Worm (Caenorhabditis elegans) whole organism, mixed stage, embryonic: ENCODE measurements around the gene F09F9.3.

Experiments used
- M03D4.4 ChIP-seq: sonication (generic microtip); optimal IDR thresholded peaks from 2 replicates; lab custom pipeline; 2017; ENCODE audit warnings: mild to moderate bottlenecking, missing genetic modification characterization, missing compliant biosample characterization
- blmp-1 ChIP-seq: fragments of 150-350 bp; optimal IDR thresholded peaks from 2 replicates; lab custom pipeline; 2014; ENCODE audit warnings: missing biosample characterization, missing genetic modification characterization
- ceh-39 ChIP-seq: fragments of 150-350 bp; optimal IDR thresholded peaks from 2 replicates; lab custom pipeline; 2014; ENCODE audit warnings: missing biosample characterization, missing genetic modification characterization
- ceh-43 ChIP-seq: fragments of 200-800 bp; sonication (Bioruptor generic); optimal IDR thresholded peaks from 2 replicates; lab custom pipeline; 2018; ENCODE audit warnings: mild to moderate bottlenecking, missing genetic modification characterization, moderate library complexity, missing compliant biosample characterization
- ceh-83 ChIP-seq: fragments of 200-800 bp; sonication (Bioruptor generic); optimal IDR thresholded peaks from 2 replicates; lab custom pipeline; 2018; ENCODE audit warnings: mild to moderate bottlenecking, missing genetic modification characterization, missing compliant biosample characterization
- ces-1 ChIP-seq: fragments of 150-350 bp; optimal IDR thresholded peaks from 2 replicates; lab custom pipeline; 2014; ENCODE audit warnings: missing biosample characterization, missing genetic modification reagents, missing genetic modification characterization
- cnd-1 ChIP-seq: fragments of 200-800 bp; sonication (Bioruptor generic); optimal IDR thresholded peaks from 2 replicates; lab custom pipeline; 2018; ENCODE audit warnings: mild to moderate bottlenecking, missing genetic modification characterization, missing compliant biosample characterization
- drap-1 ChIP-seq: fragments of 200-800 bp; sonication (Bioruptor generic); optimal IDR thresholded peaks from 3 replicates; lab custom pipeline; 2018; ENCODE audit warnings: mild to moderate bottlenecking, missing genetic modification characterization, missing compliant biosample characterization
- elt-1 ChIP-seq: sonication (generic microtip); optimal IDR thresholded peaks from 2 replicates; lab custom pipeline; 2017; ENCODE audit warnings: missing genetic modification characterization, mild to moderate bottlenecking, missing compliant biosample characterization, antibody characterized with exemption, moderate library complexity, borderline replicate concordance; ENCODE audit not compliant: insufficient read depth
- elt-3 ChIP-seq: fragments of 150-350 bp; optimal IDR thresholded peaks from 2 replicates; lab custom pipeline; 2014; ENCODE audit warnings: missing biosample characterization, missing genetic modification characterization
- ham-2 ChIP-seq: fragments of 200-800 bp; sonication (Bioruptor generic); optimal IDR thresholded peaks from 2 replicates; lab custom pipeline; 2018; ENCODE audit warnings: mild to moderate bottlenecking, missing genetic modification characterization, missing compliant biosample characterization
- hlh-1 ChIP-seq: fragments of 150-350 bp; optimal IDR thresholded peaks from 2 replicates; lab custom pipeline; 2014; ENCODE audit warnings: missing biosample characterization, missing genetic modification reagents, missing genetic modification characterization
- lin-13 ChIP-seq: fragments of 150-350 bp; optimal IDR thresholded peaks from 2 replicates; lab custom pipeline; 2014; ENCODE audit warnings: missing biosample characterization, missing genetic modification characterization
- mab-5 ChIP-seq: fragments of 150-350 bp; optimal IDR thresholded peaks from 2 replicates; lab custom pipeline; 2014; ENCODE audit warnings: missing biosample characterization, missing genetic modification characterization
- mep-1 ChIP-seq: fragments of 150-350 bp; optimal IDR thresholded peaks from 2 replicates; lab custom pipeline; 2017; ENCODE audit warnings: missing biosample characterization, missing genetic modification reagents, missing genetic modification characterization, inconsistent platforms
- mls-2 ChIP-seq: sonication (generic microtip); optimal IDR thresholded peaks from 2 replicates; lab custom pipeline; 2016; ENCODE audit warnings: mild to moderate bottlenecking, missing genetic modification characterization, moderate library complexity, missing compliant biosample characterization
- nhr-2 ChIP-seq: fragments of 150-350 bp; optimal IDR thresholded peaks from 2 replicates; lab custom pipeline; 2014; ENCODE audit warnings: missing biosample characterization, missing genetic modification characterization
- nhr-237 ChIP-seq: fragments of 150-350 bp; optimal IDR thresholded peaks from 2 replicates; lab custom pipeline; 2014; ENCODE audit warnings: missing biosample characterization, missing genetic modification characterization
- nhr-76 ChIP-seq: sonication (generic microtip); optimal IDR thresholded peaks from 2 replicates; lab custom pipeline; 2017; ENCODE audit warnings: missing biosample characterization, missing genetic modification characterization
- pha-4 ChIP-seq: fragments of 150-350 bp; optimal IDR thresholded peaks from 2 replicates; lab custom pipeline; 2018; ENCODE audit warnings: missing biosample characterization, missing genetic modification reagents, missing genetic modification characterization
- sem-2 ChIP-seq: fragments of 200-800 bp; sonication (Bioruptor generic); optimal IDR thresholded peaks from 2 replicates; lab custom pipeline; 2018; ENCODE audit warnings: mild to moderate bottlenecking, missing genetic modification characterization, missing compliant biosample characterization
- snpc-4 ChIP-seq: fragments of 150-350 bp; optimal IDR thresholded peaks from 2 replicates; lab custom pipeline; 2014; ENCODE audit warnings: missing biosample characterization, missing genetic modification characterization
- sptf-1 ChIP-seq: sonication (generic microtip); optimal IDR thresholded peaks from 2 replicates; lab custom pipeline; 2017; ENCODE audit warnings: mild to moderate bottlenecking, missing genetic modification characterization, moderate library complexity, missing compliant biosample characterization
- tbx-8 ChIP-seq: fragments of 200-800 bp; sonication (Bioruptor generic); optimal IDR thresholded peaks from 2 replicates; lab custom pipeline; 2018; ENCODE audit warnings: mild to moderate bottlenecking, missing genetic modification characterization, moderate library complexity, missing compliant biosample characterization
- unc-120 ChIP-seq: sonication (generic microtip); optimal IDR thresholded peaks from 2 replicates; lab custom pipeline; 2017; ENCODE audit warnings: missing genetic modification characterization, missing compliant biosample characterization; ENCODE audit not compliant: poor library complexity, severe bottlenecking
- unc-39 ChIP-seq: fragments of 150-350 bp; optimal IDR thresholded peaks from 2 replicates; lab custom pipeline; 2014; ENCODE audit warnings: missing biosample characterization, missing genetic modification characterization
- unc-62 ChIP-seq: fragments of 150-350 bp; optimal IDR thresholded peaks from 2 replicates; lab custom pipeline; 2014; ENCODE audit warnings: missing biosample characterization, missing genetic modification reagents, missing genetic modification characterization
- zip-8 ChIP-seq: fragments of 150-350 bp; optimal IDR thresholded peaks from 2 replicates; lab custom pipeline; 2014; ENCODE audit warnings: missing biosample characterization, missing genetic modification characterization
- ztf-11 ChIP-seq: fragments of 150-350 bp; optimal IDR thresholded peaks from 2 replicates; lab custom pipeline; 2014; ENCODE audit warnings: missing biosample characterization, missing genetic modification characterization

Gene F09F9.3

DNA sequence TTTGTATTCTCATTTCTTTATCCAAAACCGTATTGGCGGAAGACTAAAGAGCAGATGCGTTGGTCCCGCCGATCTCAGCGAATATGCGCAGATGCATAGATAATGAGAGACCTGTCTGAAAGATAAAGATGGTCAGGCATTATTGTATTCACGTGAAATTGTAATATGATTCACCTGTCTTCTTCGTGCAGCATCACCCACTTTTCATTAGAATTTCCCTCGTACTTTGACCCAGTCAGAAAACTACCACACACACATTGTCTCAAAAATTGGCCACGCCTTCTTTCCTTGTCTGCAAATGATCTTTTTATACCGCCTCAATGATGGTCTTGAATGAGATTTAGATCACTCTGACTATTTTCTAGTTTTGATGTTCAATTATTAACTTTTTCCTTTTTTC is 25.2 kb upstream of the F09F9.3 start:
- TF ChIP-seq sptf-1 (no peak), elt-1 (tag; lab: Kevin White, UChicago) (peak; percentile 79)

- TF ChIP-seq ztf-11 (tag; lab: Kevin White, UChicago): no peak
- peak; percentile 20 for TF ChIP-seq cnd-1 (tag; lab: Kevin White, UChicago)
- no peak for TF ChIP-seq zip-8 (tag; lab: Kevin White, UChicago)
- no peak for TF ChIP-seq pha-4 (tag; lab: Kevin White, UChicago)
- TF ChIP-seq ham-2 (GFP tag; lab: Kevin White, UChicago): peak; percentile 2
- TF ChIP-seq snpc-4 (tag; lab: Kevin White, UChicago): no peak
- no peak for TF ChIP-seq M03D4.4 (tag; lab: Kevin White, UChicago)
- TF ChIP-seq nhr-2 (tag; lab: Kevin White, UChicago): no peak
- TF ChIP-seq ceh-39 (tag; lab: Kevin White, UChicago): peak; percentile 40
- no peak for TF ChIP-seq blmp-1 (tag; lab: Kevin White, UChicago)
- no peak for TF ChIP-seq drap-1 (GFP tag; lab: Kevin White, UChicago)
- TF ChIP-seq unc-120 (tag; lab: Kevin White, UChicago): peak; percentile 17
- peak; percentile 24 for TF ChIP-seq hlh-1 (tag; lab: Kevin White, UChicago)
- no peak for TF ChIP-seq elt-3 (tag; lab: Kevin White, UChicago)
- TF ChIP-seq nhr-237: no peak
- peak; percentile 1 for TF ChIP-seq mep-1 (tag; lab: Kevin White, UChicago)
- peak; percentile 46 for TF ChIP-seq ceh-83
- TF ChIP-seq ces-1 (GFP tag; lab: Kevin White, UChicago): peak; percentile 59
- peak; percentile 58 for TF ChIP-seq sptf-1
- TF ChIP-seq mls-2 (tag; lab: Kevin White, UChicago): peak; percentile 46
- TF ChIP-seq lin-13 (tag; lab: Kevin White, UChicago): no peak
These were observed 24.4 kb upstream of the F09F9.3 start for ce11 chrX:4145051-4145826.

ce11 chrX:4144136-4144781 is 23.4 kb upstream of the F09F9.3 start:
- TF ChIP-seq sem-2 (no peak), nhr-76 (tag; lab: Kevin White, UChicago) (no peak), unc-39 (tag; lab: Kevin White, UChicago) (no peak)

- TF ChIP-seq pha-4 (tag; lab: Kevin White, UChicago): no peak
- no peak for TF ChIP-seq snpc-4 (tag; lab: Kevin White, UChicago)
- no peak for TF ChIP-seq hlh-1 (tag; lab: Kevin White, UChicago)
- TF ChIP-seq lin-13 (tag; lab: Kevin White, UChicago): no peak
- TF ChIP-seq zip-8 (tag; lab: Kevin White, UChicago): no peak
- TF ChIP-seq ceh-43 (GFP tag; lab: Kevin White, UChicago): no peak
- TF ChIP-seq mab-5 (tag; lab: Kevin White, UChicago): no peak
- TF ChIP-seq nhr-76 (tag; lab: Kevin White, UChicago): no peak
- TF ChIP-seq, all 35 proteins: peak for 0
These were observed 22.6 kb upstream of the F09F9.3 start for ce11 chrX:4143260-4144018.

ce11 chrX:4142648-4143259 is 21.9 kb upstream of the F09F9.3 start:
- TF ChIP-seq unc-62 (GFP tag; lab: Kevin White, UChicago): no peak
- no peak for TF ChIP-seq tbx-8 (GFP tag; lab: Kevin White, UChicago)
- TF ChIP-seq hlh-1 (tag; lab: Kevin White, UChicago): peak; percentile 91
- no peak for TF ChIP-seq zip-8 (tag; lab: Kevin White, UChicago)
- no peak for TF ChIP-seq mab-5 (tag; lab: Kevin White, UChicago)
- no peak for TF ChIP-seq ztf-11 (tag; lab: Kevin White, UChicago)
- TF ChIP-seq ceh-83: no peak
- TF ChIP-seq M03D4.4 (tag; lab: Kevin White, UChicago): no peak
